Fruit fly (Drosophila melanogaster) whole organism, embryonic: Measurements from ENCODE around the gene CG14817.

ENCODE experiments used
- BtbVII ChIP-seq: fragments of 200-800 bp; sonication (Bioruptor generic); optimal IDR thresholded peaks from 3 replicates; lab custom pipeline; 2017; ENCODE audit warnings: missing biosample characterization, mild to moderate bottlenecking, missing genetic modification characterization
- CG10209 ChIP-seq: fragments of 200-800 bp; sonication (Bioruptor generic); optimal IDR thresholded peaks from 3 replicates; lab custom pipeline; 2017; ENCODE audit warnings: missing biosample characterization, mild to moderate bottlenecking, missing genetic modification characterization, missing genetic modification reagents
- CG1024 ChIP-seq: fragments of 200-800 bp; sonication (Bioruptor generic); IDR thresholded peaks from 2 replicates; pipeline ENCODE4 v1.3.6; 2022; ENCODE audit warnings: missing biosample characterization, missing genetic modification characterization
- CG11695 ChIP-seq: fragments of 200-800 bp; sonication (Bioruptor generic); IDR thresholded peaks from 3 replicates; pipeline ENCODE4 v1.3.6; 2022; ENCODE audit warnings: missing biosample characterization, missing genetic modification characterization
- CG12236 ChIP-seq: fragments of 200-800 bp; sonication (Bioruptor generic); optimal IDR thresholded peaks from 2 replicates; lab custom pipeline; 2016; ENCODE audit warnings: missing biosample characterization, missing genetic modification characterization
- CG1233 ChIP-seq: fragments of 200-800 bp; sonication (Bioruptor generic); optimal IDR thresholded peaks from 4 replicates; lab custom pipeline; 2018; ENCODE audit warnings: missing biosample characterization, mild to moderate bottlenecking, missing genetic modification characterization
- CG15269 ChIP-seq: fragments of 200-800 bp; sonication (Bioruptor generic); optimal IDR thresholded peaks from 2 replicates; lab custom pipeline; 2018; ENCODE audit warnings: missing biosample characterization, mild to moderate bottlenecking, missing genetic modification characterization, moderate library complexity
- CG16779 ChIP-seq: fragments of 200-800 bp; sonication (Bioruptor generic); IDR thresholded peaks from 2 replicates; pipeline ENCODE4 v1.3.6; 2022; ENCODE audit warnings: missing biosample characterization, missing genetic modification characterization
- CG16815 ChIP-seq: fragments of 200-800 bp; sonication (Bioruptor generic); optimal IDR thresholded peaks from 3 replicates; lab custom pipeline; 2017; ENCODE audit warnings: missing biosample characterization, mild to moderate bottlenecking, missing genetic modification characterization
- CG17328 ChIP-seq: fragments of 200-800 bp; sonication (Bioruptor generic); IDR thresholded peaks from 2 replicates; pipeline ENCODE4 v1.3.6; 2022; ENCODE audit warnings: missing biosample characterization, missing genetic modification characterization
- CG17385 ChIP-seq: fragments of 200-800 bp; sonication (Bioruptor generic); optimal IDR thresholded peaks from 3 replicates; lab custom pipeline; 2018; ENCODE audit warnings: missing biosample characterization, mild to moderate bottlenecking, missing genetic modification characterization
- CG17802 ChIP-seq: fragments of 200-800 bp; sonication (Bioruptor generic); optimal IDR thresholded peaks from 2 replicates; lab custom pipeline; 2018; ENCODE audit warnings: missing biosample characterization, mild to moderate bottlenecking, missing genetic modification characterization, moderate library complexity
- CG2712 ChIP-seq: fragments of 200-800 bp; optimal IDR thresholded peaks from 3 replicates; lab custom pipeline; 2019; ENCODE audit warnings: missing biosample characterization, mild to moderate bottlenecking, missing genetic modification characterization, moderate library complexity
- CG30431 ChIP-seq: fragments of 200-800 bp; sonication (Bioruptor generic); optimal IDR thresholded peaks from 2 replicates; lab custom pipeline; 2017; ENCODE audit warnings: missing biosample characterization, missing genetic modification characterization
- CG32767 ChIP-seq: fragments of 200-800 bp; sonication (Bioruptor generic); IDR thresholded peaks from 2 replicates; pipeline ENCODE4 v1.3.6; 2022; ENCODE audit warnings: missing biosample characterization, missing genetic modification characterization
- CG3407 ChIP-seq: fragments of 200-800 bp; sonication (Bioruptor generic); optimal IDR thresholded peaks from 2 replicates; lab custom pipeline; 2018; ENCODE audit warnings: missing biosample characterization, mild to moderate bottlenecking, missing genetic modification characterization
- CG3847 ChIP-seq: fragments of 200-800 bp; sonication (Bioruptor generic); IDR thresholded peaks from 2 replicates; pipeline ENCODE4 v1.3.6; 2022; ENCODE audit warnings: missing biosample characterization, missing genetic modification characterization
- CG42726 ChIP-seq: fragments of 200-800 bp; sonication (Bioruptor generic); IDR thresholded peaks from 2 replicates; pipeline ENCODE4 v1.3.6; 2022; ENCODE audit warnings: missing biosample characterization, missing genetic modification characterization; ENCODE audit not compliant: partially characterized antibody
- CG4282 ChIP-seq: fragments of 200-800 bp; sonication (Bioruptor generic); optimal IDR thresholded peaks from 2 replicates; lab custom pipeline; 2016; ENCODE audit warnings: missing biosample characterization, missing genetic modification characterization
- CG4707 ChIP-seq: fragments of 200-800 bp; sonication (Bioruptor generic); optimal IDR thresholded peaks from 2 replicates; lab custom pipeline; 2018; ENCODE audit warnings: missing biosample characterization, mild to moderate bottlenecking, missing genetic modification characterization, moderate library complexity
- CG8281 ChIP-seq: fragments of 200-800 bp; sonication (Bioruptor generic); optimal IDR thresholded peaks from 2 replicates; lab custom pipeline; 2018; ENCODE audit warnings: missing biosample characterization, mild to moderate bottlenecking, missing genetic modification characterization, moderate library complexity
- CG8388 ChIP-seq: fragments of 200-800 bp; sonication (Bioruptor generic); optimal IDR thresholded peaks from 2 replicates; lab custom pipeline; 2019; ENCODE audit warnings: missing biosample characterization, mild to moderate bottlenecking, missing genetic modification characterization, moderate library complexity
- CG9215 ChIP-seq: fragments of 200-800 bp; sonication (Bioruptor generic); IDR thresholded peaks from 2 replicates; pipeline ENCODE4 v1.3.6; 2022; ENCODE audit warnings: missing biosample characterization, missing genetic modification characterization
- Camta ChIP-seq: fragments of 200-800 bp; sonication (Bioruptor generic); optimal IDR thresholded peaks from 2 replicates; lab custom pipeline; 2016; ENCODE audit warnings: missing biosample characterization, missing genetic modification characterization
- Doc2 ChIP-seq: fragments of 200-800 bp; sonication (Bioruptor generic); IDR thresholded peaks from 2 replicates; pipeline ENCODE4 v1.3.6; 2022; ENCODE audit warnings: missing biosample characterization, missing genetic modification characterization
- Ets97D ChIP-seq: fragments of 200-800 bp; sonication (Bioruptor generic); optimal IDR thresholded peaks from 3 replicates; lab custom pipeline; 2016; ENCODE audit warnings: missing biosample characterization, missing genetic modification characterization
- Myb ChIP-seq: fragments of 200-800 bp; sonication (Bioruptor generic); optimal IDR thresholded peaks from 2 replicates; lab custom pipeline; 2016; ENCODE audit warnings: missing biosample characterization, missing genetic modification characterization
- NFAT ChIP-seq: fragments of 200-800 bp; sonication (Bioruptor generic); IDR thresholded peaks from 2 replicates; pipeline ENCODE4 v1.3.6; 2022; ENCODE audit warnings: missing biosample characterization, missing genetic modification characterization
- Opbp ChIP-seq: fragments of 200-800 bp; sonication (Bioruptor generic); IDR thresholded peaks from 3 replicates; pipeline ENCODE4 v1.3.6; 2022; ENCODE audit warnings: missing biosample characterization, missing genetic modification characterization; ENCODE audit not compliant: partially characterized antibody
- Sin3A ChIP-seq: fragments of >200 bp; optimal IDR thresholded peaks from 2 replicates; lab custom pipeline; 2018
- Spps ChIP-seq: fragments of 200-800 bp; sonication (Bioruptor generic); optimal IDR thresholded peaks from 2 replicates; lab custom pipeline; 2018; ENCODE audit warnings: missing biosample characterization, mild to moderate bottlenecking, missing genetic modification characterization
- Usf ChIP-seq: fragments of 200-800 bp; sonication (Bioruptor generic); optimal IDR thresholded peaks from 2 replicates; lab custom pipeline; 2017; ENCODE audit warnings: missing genotype, missing biosample characterization, missing genetic modification characterization
- Xbp1 ChIP-seq: fragments of 200-800 bp; sonication (Bioruptor generic); optimal IDR thresholded peaks from 3 replicates; lab custom pipeline; 2016; ENCODE audit warnings: missing biosample characterization, mild to moderate bottlenecking, missing genetic modification characterization
- ase ChIP-seq: fragments of 200-800 bp; sonication (Bioruptor generic); IDR thresholded peaks from 3 replicates; pipeline ENCODE4 v1.3.6; 2022; ENCODE audit warnings: missing biosample characterization, missing genetic modification characterization
- az2 ChIP-seq: fragments of 200-800 bp; sonication (Bioruptor generic); optimal IDR thresholded peaks from 3 replicates; lab custom pipeline; 2016; ENCODE audit warnings: missing biosample characterization, missing genetic modification characterization
- cas ChIP-seq: fragments of 200-800 bp; sonication (Bioruptor generic); IDR thresholded peaks from 2 replicates; pipeline ENCODE4 v1.3.6; 2022; ENCODE audit warnings: missing biosample characterization, missing genetic modification characterization
- cato ChIP-seq: fragments of 200-800 bp; sonication (Bioruptor generic); optimal IDR thresholded peaks from 2 replicates; lab custom pipeline; 2016; ENCODE audit warnings: missing biosample characterization, missing genetic modification characterization, borderline replicate concordance
- eve ChIP-seq, 2 experiments: fragments of >200 bp; optimal IDR thresholded peaks; 2 replicates each; lab custom pipeline; 2017; ENCODE audit warnings: missing biosample characterization in 2 of 2, missing genetic modification characterization in 2 of 2
- gfzf ChIP-seq: fragments of 200-800 bp; sonication (Bioruptor generic); optimal IDR thresholded peaks from 2 replicates; lab custom pipeline; 2016; ENCODE audit warnings: missing biosample characterization, mild to moderate bottlenecking, missing genetic modification characterization, moderate library complexity
- jumu ChIP-seq: fragments of 200-800 bp; sonication (Bioruptor generic); optimal IDR thresholded peaks from 3 replicates; lab custom pipeline; 2016; ENCODE audit warnings: missing biosample characterization, missing genetic modification characterization
- knrl ChIP-seq: fragments of 200-800 bp; sonication (Bioruptor generic); IDR thresholded peaks from 3 replicates; pipeline ENCODE4 v1.3.6; 2022; ENCODE audit warnings: missing biosample characterization, missing genetic modification characterization; ENCODE audit not compliant: partially characterized antibody
- lab ChIP-seq: fragments of 200-800 bp; sonication (Bioruptor generic); optimal IDR thresholded peaks from 3 replicates; lab custom pipeline; 2017; ENCODE audit warnings: missing biosample characterization, missing genetic modification characterization, mild to moderate bottlenecking, moderate library complexity, missing genetic modification reagents
- mam ChIP-seq: fragments of 200-800 bp; sonication (Bioruptor generic); optimal IDR thresholded peaks from 3 replicates; lab custom pipeline; 2016; ENCODE audit warnings: missing biosample characterization, missing genetic modification characterization
- pb ChIP-seq: fragments of 200-800 bp; sonication (Bioruptor generic); optimal IDR thresholded peaks from 3 replicates; lab custom pipeline; 2016; ENCODE audit warnings: missing biosample characterization, missing genetic modification characterization
- scrt ChIP-seq: fragments of 200-800 bp; sonication (Bioruptor generic); optimal IDR thresholded peaks from 2 replicates; lab custom pipeline; 2018; ENCODE audit warnings: missing biosample characterization, mild to moderate bottlenecking, missing genetic modification characterization, moderate library complexity
- sna ChIP-seq: fragments of 200-800 bp; sonication (Bioruptor generic); IDR thresholded peaks from 2 replicates; pipeline ENCODE4 v1.3.6; 2022; ENCODE audit warnings: missing biosample characterization, missing genetic modification characterization; ENCODE audit not compliant: partially characterized antibody
- sob ChIP-seq: fragments of 200-800 bp; sonication (Bioruptor generic); IDR thresholded peaks from 2 replicates; pipeline ENCODE4 v1.3.6; 2022; ENCODE audit warnings: missing biosample characterization, missing genetic modification characterization
- tx ChIP-seq: fragments of 200-800 bp; sonication (Bioruptor generic); optimal IDR thresholded peaks from 2 replicates; lab custom pipeline; 2016; ENCODE audit warnings: missing biosample characterization, missing genetic modification characterization
- usp ChIP-seq: fragments of >200 bp; optimal IDR thresholded peaks from 2 replicates; lab custom pipeline; 2017; ENCODE audit warnings: missing biosample characterization, missing genetic modification characterization
- wek ChIP-seq: fragments of 200-800 bp; sonication (Bioruptor generic); optimal IDR thresholded peaks from 3 replicates; lab custom pipeline; 2018; ENCODE audit warnings: missing biosample characterization, mild to moderate bottlenecking, missing genetic modification characterization, moderate library complexity

Gene CG14817

DNA sequence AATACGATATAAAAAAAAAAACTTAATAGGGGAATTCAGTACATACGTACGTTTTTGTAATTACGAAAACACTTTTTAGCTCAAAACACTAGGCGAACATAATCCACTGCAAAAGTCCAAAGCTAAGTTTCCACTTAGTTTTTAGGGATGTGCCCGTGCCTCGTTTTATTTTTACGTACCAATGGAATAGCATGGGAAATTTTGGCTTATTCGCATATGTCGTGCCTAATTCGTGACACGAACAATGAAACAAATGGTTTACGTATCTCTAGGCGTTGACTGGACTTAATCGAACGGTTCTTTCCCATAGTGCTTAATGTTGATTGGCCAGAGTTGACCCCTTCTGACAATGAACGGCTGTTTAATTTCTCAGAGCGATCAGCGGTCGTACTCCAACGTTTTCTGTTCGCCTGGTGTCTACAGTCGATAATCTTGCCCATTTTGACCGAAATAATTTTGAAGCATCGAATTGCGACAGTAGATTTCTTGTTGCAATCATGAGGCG is 2.6 kb upstream of the CG14817 start, which contains the start of gene CG14818 (continued):
- TF ChIP-seq CG42726 (GFP tag; lab: Robert Waterston, UW), result no peak; the same call in 1 of the 2 replicates
- TF ChIP-seq CG1024 (GFP tag; lab: Robert Waterston, UW), result no peak
- peak; percentile 42 for TF ChIP-seq az2 (GFP tag; lab: Kevin White, UChicago)
- peak; percentile 32 for TF ChIP-seq CG8388 (GFP tag; lab: Kevin White, UChicago)
- no peak for TF ChIP-seq Sin3A (lab: Kevin White, UChicago)
- peak; percentile 67 for TF ChIP-seq CG15269 (tag; lab: Kevin White, UChicago)
- TF ChIP-seq cas (GFP tag; lab: Robert Waterston, UW), result peak; percentile 51; the same call in 1 of the 2 replicates
- TF ChIP-seq CG4282 (GFP tag; lab: Kevin White, UChicago), result no peak
- peak; percentile 24 for TF ChIP-seq tx (GFP tag; lab: Kevin White, UChicago)
- peak; percentile 81 for TF ChIP-seq mam
- peak; percentile 81 for TF ChIP-seq wek (GFP tag; lab: Kevin White, UChicago)
- peak; percentile 1 for TF ChIP-seq gfzf (GFP tag; lab: Kevin White, UChicago)
- 0 out of 3 replicates have a peak, but pooled peaks have one; percentile 25 for TF ChIP-seq ase
- TF ChIP-seq CG30431, result peak; percentile 12
- TF ChIP-seq jumu (GFP tag; lab: Kevin White, UChicago), result peak; percentile 54
- peak; percentile 46; the same call in 1 of the 2 replicates for TF ChIP-seq NFAT (GFP tag; lab: Robert Waterston, UW)
- TF ChIP-seq CG3407, result no peak
- peak; percentile 7 for TF ChIP-seq pb
- TF ChIP-seq sob, result peak; percentile 75
- TF ChIP-seq CG12236 (GFP tag; lab: Kevin White, UChicago), result peak; percentile 39
- TF ChIP-seq CG16779 (GFP tag; lab: Robert Waterston, UW), result 0 out of 2 replicates have a peak, but pooled peaks have one; percentile 45
- TF ChIP-seq CG8281 (tag; lab: Kevin White, UChicago), result no peak
- peak; percentile 9 for TF ChIP-seq Usf (GFP tag; lab: Kevin White, UChicago)
- TF ChIP-seq knrl, result peak; percentile 89
- peak; percentile 30 for TF ChIP-seq CG4707
- peak; percentile 51 for TF ChIP-seq Ets97D
- peak; percentile 64 for TF ChIP-seq Camta (GFP tag; lab: Kevin White, UChicago)
- peak; percentile 56 for TF ChIP-seq CG10209 (GFP tag; lab: Kevin White, UChicago)
- TF ChIP-seq CG32767, result no peak
- peak; percentile 65 for TF ChIP-seq CG9215 (GFP tag; lab: Robert Waterston, UW)
- TF ChIP-seq scrt (GFP tag; lab: Kevin White, UChicago), result no peak
- peak in 1 of 2 experiments; percentile 13 for TF ChIP-seq eve (GFP tag; optimal IDR thresholded peaks at IDR 0.05; lab: Kevin White, UChicago)
- peak; percentile 17 for TF ChIP-seq CG16815
- peak; percentile 23 for TF ChIP-seq CG17802 (tag; lab: Kevin White, UChicago)
- peak; percentile 71 for TF ChIP-seq lab
- TF ChIP-seq Myb (GFP tag; lab: Kevin White, UChicago), result peak; percentile 47
- TF ChIP-seq usp (GFP tag; lab: Kevin White, UChicago), result no peak
- TF ChIP-seq Opbp (GFP tag; lab: Robert Waterston, UW), result peak; percentile 79
- TF ChIP-seq CG3847, result peak; percentile 58
- TF ChIP-seq sna (GFP tag; lab: Robert Waterston, UW), result peak; percentile 86
- TF ChIP-seq BtbVII (GFP tag; lab: Kevin White, UChicago), result peak; percentile 25
- peak; percentile 53 for TF ChIP-seq CG17385
- 0 out of 3 replicates have a peak, but pooled peaks have one; percentile 40 for TF ChIP-seq CG11695 (GFP tag; lab: Robert Waterston, UW)
- peak; percentile 58 for TF ChIP-seq CG17328
- no peak for TF ChIP-seq Spps (tag; lab: Kevin White, UChicago)
- TF ChIP-seq CG2712 (tag; lab: Kevin White, UChicago), result peak; percentile 30
- peak; percentile 38 for TF ChIP-seq cato (GFP tag; lab: Kevin White, UChicago)
- peak; percentile 38 for TF ChIP-seq CG1233
- TF ChIP-seq Doc2 (GFP tag; lab: Robert Waterston, UW), result no peak
- TF ChIP-seq Xbp1 (GFP tag; lab: Kevin White, UChicago), result peak; percentile 61
